Fruit fly (Drosophila melanogaster) Kc167 (cell line): ENCODE results near the gene sol.

Source experiments
- Myc ChIP-seq: fragments of >200 bp; optimal IDR thresholded peaks from 2 replicates; lab custom pipeline; 2017; ENCODE audit warnings: missing external identifiers
- Sin3A ChIP-seq: fragments of >200 bp; optimal IDR thresholded peaks from 2 replicates; lab custom pipeline; 2018; ENCODE audit warnings: missing external identifiers
- h ChIP-seq: fragments of >200 bp; optimal IDR thresholded peaks from 3 replicates; lab custom pipeline; 2018; ENCODE audit warnings: missing external identifiers
- insv ChIP-seq: fragments of >200 bp; optimal IDR thresholded peaks from 3 replicates; lab custom pipeline; 2018; ENCODE audit warnings: missing external identifiers
- psq ChIP-seq: fragments of >200 bp; optimal IDR thresholded peaks from 2 replicates; lab custom pipeline; 2017; ENCODE audit warnings: missing external identifiers
- ttk ChIP-seq: sonication (Bioruptor generic); optimal IDR thresholded peaks from 2 replicates; lab custom pipeline; 2017; ENCODE audit warnings: missing external identifiers

Gene sol

DNA sequence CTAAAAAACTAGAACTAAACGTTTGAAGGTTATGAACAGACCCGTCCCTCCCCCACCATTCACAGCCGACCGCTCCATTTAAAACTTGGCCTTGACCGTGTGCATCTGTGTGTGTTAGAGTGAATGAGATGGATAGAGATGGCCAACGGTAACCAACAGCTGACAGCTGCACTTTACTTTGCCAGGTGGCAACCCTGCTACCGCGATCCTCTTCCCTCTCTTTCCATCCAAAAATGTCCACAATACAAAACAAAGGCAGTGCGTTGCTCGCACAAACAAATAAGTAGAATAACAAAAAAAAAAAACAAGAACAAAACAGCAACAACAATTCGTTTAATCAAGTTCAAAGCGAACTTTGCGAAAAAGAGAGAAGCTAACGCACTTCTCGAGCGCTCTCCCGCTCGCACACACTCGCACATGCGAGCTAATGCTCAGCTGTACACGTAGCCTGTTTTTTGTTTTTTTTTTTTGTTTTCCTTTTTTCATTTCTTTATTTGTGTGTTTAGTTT lies 18.4 kb downstream of the sol start:
- no peak for TF ChIP-seq h (lab: Kevin White, UChicago)
- TF ChIP-seq Sin3A (lab: Kevin White, UChicago): no peak
- TF ChIP-seq insv (lab: Kevin White, UChicago): no peak
- TF ChIP-seq psq (lab: Kevin White, UChicago): no peak
- no peak for TF ChIP-seq Myc (lab: Kevin White, UChicago)
- TF ChIP-seq ttk (lab: Kevin White, UChicago): no peak

DNA sequence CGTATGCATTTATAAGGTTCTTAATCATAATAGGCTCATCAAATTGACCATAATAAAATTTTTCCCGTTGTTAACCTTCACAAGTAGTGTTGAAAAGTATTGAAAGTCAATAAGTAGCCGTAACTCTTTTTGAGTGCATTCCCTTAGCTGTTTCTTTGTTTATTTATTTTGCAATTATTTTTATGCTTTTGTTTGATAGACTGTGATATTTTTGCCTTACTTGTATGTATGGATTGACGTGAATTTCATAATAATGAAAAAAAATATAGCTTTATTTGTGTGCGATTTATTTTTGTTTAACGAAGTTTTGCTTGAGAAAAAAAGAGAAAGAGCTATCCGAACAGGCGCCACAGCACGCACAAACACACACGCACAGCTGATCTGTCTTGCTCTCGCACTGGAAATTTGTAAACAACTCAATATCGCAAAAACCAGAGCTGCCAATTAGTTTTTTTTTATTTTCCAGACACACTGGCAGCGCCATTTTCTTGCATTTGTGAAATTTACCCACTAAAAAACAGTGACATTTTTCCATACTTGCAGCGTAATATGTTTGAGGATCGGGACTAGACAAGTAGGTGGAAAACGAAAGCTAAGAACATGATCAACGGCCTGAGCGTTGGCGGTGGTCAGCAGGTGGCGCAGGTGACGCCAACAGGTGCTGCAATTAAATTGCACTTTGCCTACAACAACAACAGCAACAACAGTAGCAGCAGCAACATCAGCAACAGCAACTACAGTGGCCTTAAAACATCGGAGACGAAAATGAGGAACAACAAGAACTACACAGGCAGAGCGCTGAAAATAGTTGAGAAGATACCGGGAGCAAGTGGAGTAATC lies 19.3 kb downstream of the sol start:
- no peak for TF ChIP-seq Sin3A (lab: Kevin White, UChicago)
- no peak for TF ChIP-seq ttk (lab: Kevin White, UChicago)
- no peak for TF ChIP-seq insv (lab: Kevin White, UChicago)
- TF ChIP-seq h (lab: Kevin White, UChicago): no peak
- no peak for TF ChIP-seq psq (lab: Kevin White, UChicago)
- TF ChIP-seq Myc (lab: Kevin White, UChicago): no peak

DNA sequence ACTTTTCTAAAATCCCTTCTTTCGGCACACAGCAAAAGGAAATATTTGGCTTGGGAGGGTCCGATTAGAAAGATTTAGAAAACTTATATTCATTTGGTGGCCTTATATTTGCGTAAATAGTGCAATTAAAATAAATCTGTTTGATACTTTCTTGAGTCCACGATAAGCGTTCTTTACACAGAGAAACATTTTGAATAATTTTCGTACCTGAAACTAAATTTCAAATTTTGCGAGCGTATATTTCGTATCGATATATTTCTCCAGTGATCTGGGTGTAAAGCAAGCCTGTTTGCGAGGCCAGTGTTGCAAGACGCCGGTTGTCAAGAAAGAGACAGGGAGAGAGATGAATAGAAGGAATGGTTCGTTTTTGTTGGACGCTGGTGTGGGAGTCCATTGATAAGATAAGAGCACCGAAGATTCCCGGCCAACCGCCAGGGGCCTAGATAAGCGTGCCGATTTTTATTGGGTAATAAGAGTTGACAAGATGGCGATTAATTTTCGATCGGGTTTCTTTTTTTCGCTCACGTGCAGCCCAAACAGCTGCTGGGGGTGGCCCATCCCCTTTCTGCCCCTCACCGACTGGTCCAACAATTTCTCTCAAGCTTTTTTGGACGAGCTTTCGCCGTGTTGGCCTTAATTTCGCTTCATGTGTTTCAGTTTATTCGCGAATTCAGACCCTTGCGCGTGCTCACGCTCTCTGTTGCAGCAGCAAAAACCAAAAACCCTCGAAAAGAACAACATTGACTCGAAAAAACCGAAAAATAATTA lies 23.8 kb downstream of the sol start, which contains the start of gene slgA:
slgA (plus strand) TSS at position 344 of the 768 bp plus-strand sequence.
- TF ChIP-seq Myc (lab: Kevin White, UChicago) (no peak), psq (lab: Kevin White, UChicago) (no peak), h (lab: Kevin White, UChicago) (no peak), ttk (lab: Kevin White, UChicago) (no peak)

DNA sequence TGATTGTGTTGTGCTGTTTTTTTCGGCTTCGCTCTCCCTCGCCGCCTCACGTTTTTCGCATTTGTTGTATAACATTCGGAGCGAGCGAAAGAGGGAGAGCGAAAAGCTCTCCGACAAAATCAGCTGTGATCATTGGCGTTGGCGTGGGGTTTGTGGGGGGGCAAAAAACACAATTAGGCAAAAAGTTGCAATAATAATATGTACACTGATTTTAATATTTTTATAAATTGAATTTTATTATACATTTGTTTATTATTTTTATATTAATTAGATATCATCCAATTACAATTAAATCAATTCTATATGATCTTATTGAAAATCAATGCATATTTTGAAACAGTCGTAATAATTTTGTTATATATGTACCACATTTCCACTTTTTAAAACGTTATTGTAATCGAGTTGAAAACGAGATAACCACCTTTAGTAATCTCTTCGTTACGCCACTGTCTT lies 25.5 kb downstream of the sol start:
- no peak for TF ChIP-seq h (lab: Kevin White, UChicago)

DNA sequence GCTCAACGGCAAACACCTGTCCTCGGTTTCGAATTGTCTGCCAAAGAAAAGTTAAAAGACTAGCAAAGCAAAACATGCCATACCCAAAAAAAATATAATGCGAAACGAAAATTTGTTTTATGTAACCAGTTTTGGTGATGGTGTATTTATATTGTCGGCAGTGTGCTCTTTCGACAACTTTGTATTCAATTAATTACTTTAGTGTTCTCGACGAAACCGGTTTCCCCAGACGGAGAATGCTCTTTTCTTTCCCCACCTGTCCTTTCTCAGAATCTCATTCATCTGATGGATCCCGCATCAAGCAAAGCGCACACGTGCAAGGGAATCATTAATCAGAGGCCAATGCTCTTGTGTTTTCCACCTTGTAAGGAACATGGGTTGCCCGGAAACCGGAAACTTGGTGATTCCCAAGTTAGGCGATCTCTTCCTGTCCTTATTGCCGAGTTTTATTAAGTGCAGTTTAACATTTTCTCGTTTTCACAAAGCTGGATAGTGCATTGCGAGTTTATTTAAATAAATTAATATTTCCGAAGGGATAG lies 28.3 kb downstream of the sol start:
- TF ChIP-seq psq (lab: Kevin White, UChicago): no peak

DNA sequence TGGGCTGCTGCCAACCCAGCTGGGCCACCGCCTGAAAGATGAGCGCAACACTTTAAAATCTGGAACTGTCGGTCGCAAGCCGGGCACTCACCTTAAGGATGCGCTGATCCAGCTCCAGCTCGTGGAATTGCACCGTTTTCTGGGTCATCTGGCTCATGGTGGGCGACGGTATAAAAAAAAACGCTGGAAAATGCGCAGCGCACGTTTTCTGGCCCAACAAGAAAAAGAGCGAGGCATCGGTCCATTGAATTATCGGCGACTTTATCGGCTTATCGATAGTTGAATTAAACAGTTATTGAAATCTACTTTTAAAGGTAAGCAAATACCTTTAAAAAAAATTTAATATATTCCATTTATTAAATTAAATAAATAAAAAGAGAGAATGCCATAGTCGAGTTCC lies 37.6 kb downstream of the sol start, which contains the start of gene Ddx56:
Ddx56 (minus strand) TSS at position 252 of the 400 bp plus-strand sequence.
- TF ChIP-seq Myc (lab: Kevin White, UChicago): no peak
- TF ChIP-seq insv (lab: Kevin White, UChicago): no peak

DNA sequence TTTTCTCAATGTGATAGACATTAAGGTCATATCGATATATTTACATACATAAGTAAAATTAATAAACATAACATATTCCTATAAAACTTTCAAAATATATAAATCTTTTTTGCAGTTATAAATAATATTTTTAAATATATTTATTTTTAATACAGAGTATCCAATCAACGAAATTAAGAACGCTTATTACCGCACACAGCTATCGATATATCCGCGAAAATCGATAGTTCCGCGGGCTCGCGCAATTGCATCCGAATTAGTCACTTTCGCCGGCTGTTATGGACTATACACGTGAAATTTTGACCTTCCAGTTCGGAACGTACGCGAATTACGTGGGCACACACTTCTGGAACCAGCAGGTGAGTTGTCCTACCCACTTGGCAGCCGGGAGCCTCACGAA lies 38.7 kb downstream of the sol start, which contains the start of gene mst:
mst (plus strand) TSS at position 244 of the 400 bp plus-strand sequence.
- no peak for TF ChIP-seq insv (lab: Kevin White, UChicago)
- TF ChIP-seq h (lab: Kevin White, UChicago): no peak
- TF ChIP-seq Sin3A (lab: Kevin White, UChicago): no peak
- TF ChIP-seq ttk (lab: Kevin White, UChicago): no peak
- no peak for TF ChIP-seq psq (lab: Kevin White, UChicago)
- TF ChIP-seq Myc (lab: Kevin White, UChicago): no peak

DNA sequence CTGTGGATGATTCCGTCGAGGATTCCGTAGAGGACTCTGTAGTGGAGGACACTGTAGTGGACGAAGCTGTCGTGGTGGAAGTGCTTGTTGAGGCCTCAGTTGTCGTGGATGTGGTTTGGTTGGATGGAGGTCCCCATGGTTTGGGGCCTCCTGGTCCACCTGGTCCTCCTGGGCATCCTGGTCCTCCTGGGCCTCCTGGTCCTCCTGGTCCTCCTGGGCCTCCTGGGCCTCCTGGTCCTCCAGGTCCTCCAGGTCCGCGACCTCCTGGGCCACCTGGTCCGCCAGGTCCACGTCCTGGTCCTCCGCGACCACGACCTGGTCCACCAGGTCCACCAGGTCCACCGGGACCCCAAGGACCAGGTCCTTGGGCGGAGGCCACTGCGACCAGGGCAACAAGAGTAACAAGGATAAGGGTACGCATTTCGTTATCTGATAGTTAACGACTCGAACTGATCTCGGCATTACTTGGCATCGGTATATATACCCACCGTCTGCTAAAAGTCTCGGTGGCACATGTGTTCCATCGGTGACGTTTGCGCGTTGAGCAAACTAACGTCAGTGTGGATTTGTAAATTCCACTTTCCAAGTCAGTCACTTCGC lies 46.9 kb downstream of the sol start, which contains the start of gene lcs:
lcs (minus strand) TSS at position 457 of the 600 bp plus-strand sequence.
- TF ChIP-seq h (lab: Kevin White, UChicago) (no peak), Myc (lab: Kevin White, UChicago) (no peak), psq (lab: Kevin White, UChicago) (no peak), ttk (lab: Kevin White, UChicago) (no peak), insv (lab: Kevin White, UChicago) (no peak), Sin3A (lab: Kevin White, UChicago) (no peak)

DNA sequence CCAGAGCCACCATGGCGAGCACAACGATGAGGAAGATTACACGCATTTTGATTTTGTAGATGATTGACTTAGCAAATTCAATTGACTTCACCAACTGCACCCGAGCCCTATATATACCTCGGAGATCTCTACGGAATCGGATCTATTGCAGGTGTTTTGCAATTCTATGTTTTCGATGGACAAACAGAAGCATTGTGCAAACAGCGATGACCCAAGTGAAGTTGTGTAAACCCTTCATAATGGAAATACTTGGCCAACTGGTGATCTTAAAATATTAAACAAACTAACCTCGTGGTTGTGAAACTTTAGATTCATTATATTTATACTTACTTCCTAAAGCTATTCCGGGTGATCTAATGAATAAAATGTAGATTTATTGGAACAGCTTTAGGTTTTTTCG lies 52.6 kb downstream of the sol start, which contains the start of gene whe:
whe (minus strand) TSS at position 101 of the 400 bp plus-strand sequence.
- TF ChIP-seq insv (lab: Kevin White, UChicago) (no peak), h (lab: Kevin White, UChicago) (no peak), Myc (lab: Kevin White, UChicago) (no peak), Sin3A (lab: Kevin White, UChicago) (no peak), ttk (lab: Kevin White, UChicago) (no peak), psq (lab: Kevin White, UChicago) (no peak)
